Fruit fly (Drosophila melanogaster) whole organism, prepupa: Measurements from ENCODE around the gene CG42832.
A peak's percentile ranks its signal among the peaks of the same experiment; 100 is the strongest.

Experiments used
- Blimp-1 ChIP-seq: fragments of 200-800 bp; sonication (Bioruptor generic); optimal IDR thresholded peaks from 3 replicates; lab custom pipeline; 2017; ENCODE audit warnings: missing biosample characterization, missing genetic modification characterization, mild to moderate bottlenecking, moderate library complexity, missing genetic modification reagents
- CG10631 ChIP-seq: fragments of 200-800 bp; sonication (Bioruptor generic); optimal IDR thresholded peaks from 2 replicates; lab custom pipeline; 2016; ENCODE audit warnings: missing biosample characterization, missing genetic modification characterization
- CG10669 ChIP-seq: fragments of 200-800 bp; sonication (Bioruptor generic); optimal IDR thresholded peaks from 3 replicates; lab custom pipeline; 2018; ENCODE audit warnings: missing biosample characterization, mild to moderate bottlenecking, missing genetic modification characterization, moderate library complexity
- CG11294 ChIP-seq: fragments of 200-800 bp; sonication (Bioruptor generic); IDR thresholded peaks from 2 replicates; pipeline ENCODE4 v1.3.6; 2022; ENCODE audit warnings: missing biosample characterization, missing genetic modification characterization
- CG11902 ChIP-seq: fragments of 200-800 bp; sonication (Bioruptor generic); optimal IDR thresholded peaks from 3 replicates; lab custom pipeline; 2016; ENCODE audit warnings: missing biosample characterization, missing genetic modification characterization
- CG15336 ChIP-seq: fragments of 200-800 bp; sonication (Bioruptor generic); IDR thresholded peaks from 2 replicates; pipeline ENCODE4 v1.3.6; 2022; ENCODE audit warnings: missing biosample characterization, missing genetic modification characterization
- CG1621 ChIP-seq: fragments of 200-800 bp; sonication (Bioruptor generic); optimal IDR thresholded peaks from 3 replicates; lab custom pipeline; 2018; ENCODE audit warnings: missing biosample characterization, mild to moderate bottlenecking, missing genetic modification characterization
- CG6276 ChIP-seq: fragments of 200-800 bp; sonication (Bioruptor generic); optimal IDR thresholded peaks from 2 replicates; lab custom pipeline; 2017; ENCODE audit warnings: missing biosample characterization, mild to moderate bottlenecking, missing genetic modification characterization
- CG6792 ChIP-seq: fragments of 200-800 bp; sonication (Bioruptor generic); optimal IDR thresholded peaks from 3 replicates; lab custom pipeline; 2016; ENCODE audit warnings: missing biosample characterization, missing genetic modification characterization
- CG6808 ChIP-seq: fragments of 200-800 bp; sonication (Bioruptor generic); optimal IDR thresholded peaks from 3 replicates; lab custom pipeline; 2017; ENCODE audit warnings: missing biosample characterization, missing genetic modification characterization, mild to moderate bottlenecking, moderate library complexity, missing genetic modification reagents
- CG7368 ChIP-seq: fragments of 200-800 bp; sonication (Bioruptor generic); optimal IDR thresholded peaks from 3 replicates; lab custom pipeline; 2016; ENCODE audit warnings: missing biosample characterization, missing genetic modification characterization
- CG8119 ChIP-seq: fragments of 200-800 bp; sonication (Bioruptor generic); IDR thresholded peaks from 3 replicates; pipeline ENCODE4 v1.3.6; 2022; ENCODE audit warnings: missing biosample characterization, missing genetic modification characterization
- CG8319 ChIP-seq: fragments of 200-800 bp; sonication (Bioruptor generic); optimal IDR thresholded peaks from 3 replicates; lab custom pipeline; 2016; ENCODE audit warnings: missing biosample characterization, missing genetic modification characterization
- CG8632 ChIP-seq: fragments of 200-800 bp; sonication (Bioruptor generic); optimal IDR thresholded peaks from 3 replicates; lab custom pipeline; 2016; ENCODE audit warnings: missing biosample characterization, missing genetic modification characterization
- Eip75B ChIP-seq: fragments of 200-800 bp; sonication (Bioruptor generic); optimal IDR thresholded peaks from 3 replicates; lab custom pipeline; 2016; ENCODE audit warnings: missing biosample characterization, missing genetic modification characterization
- Eip78C ChIP-seq: fragments of 200-800 bp; sonication (Bioruptor generic); peaks from one replicate; lab custom pipeline; 2016; ENCODE audit warnings: missing biosample characterization, missing genetic modification characterization
- Hr38 ChIP-seq: sonication (Bioruptor generic); optimal IDR thresholded peaks from 2 replicates; lab custom pipeline; 2016; ENCODE audit warnings: missing biosample characterization, missing genetic modification characterization
- Hr39 ChIP-seq: fragments of 200-800 bp; sonication (Bioruptor generic); optimal IDR thresholded peaks from 2 replicates; lab custom pipeline; 2016; ENCODE audit warnings: missing biosample characterization, missing genetic modification characterization
- Met ChIP-seq: fragments of 200-800 bp; sonication (Bioruptor generic); optimal IDR thresholded peaks from 3 replicates; lab custom pipeline; 2016; ENCODE audit warnings: missing biosample characterization, missing genetic modification characterization
- OdsH ChIP-seq: fragments of 200-800 bp; sonication (Bioruptor generic); optimal IDR thresholded peaks from 3 replicates; lab custom pipeline; 2016; ENCODE audit warnings: missing biosample characterization, missing genetic modification characterization
- Sox14 ChIP-seq: fragments of 200-800 bp; sonication (Bioruptor generic); optimal IDR thresholded peaks from 3 replicates; lab custom pipeline; 2016; ENCODE audit warnings: missing biosample characterization, missing genetic modification characterization
- Sox15 ChIP-seq: fragments of 200-800 bp; sonication (Bioruptor generic); optimal IDR thresholded peaks from 3 replicates; lab custom pipeline; 2016; ENCODE audit warnings: missing biosample characterization, missing genetic modification characterization
- acj6 ChIP-seq: fragments of 200-800 bp; sonication (Bioruptor generic); optimal IDR thresholded peaks from 3 replicates; lab custom pipeline; 2016; ENCODE audit warnings: missing biosample characterization, missing genetic modification characterization
- dac ChIP-seq: fragments of 200-800 bp; sonication (Bioruptor generic); optimal IDR thresholded peaks from 2 replicates; lab custom pipeline; 2017; ENCODE audit warnings: missing biosample characterization, mild to moderate bottlenecking, missing genetic modification characterization
- dsx ChIP-seq: fragments of 200-800 bp; optimal IDR thresholded peaks from 3 replicates; lab custom pipeline; 2019; ENCODE audit warnings: missing biosample characterization, mild to moderate bottlenecking, missing genetic modification characterization, moderate library complexity; ENCODE audit not compliant: poor library complexity, severe bottlenecking
- fd85E ChIP-seq: fragments of 200-800 bp; sonication (Bioruptor generic); optimal IDR thresholded peaks from 3 replicates; lab custom pipeline; 2016; ENCODE audit warnings: missing biosample characterization, missing genetic modification characterization
- fkh ChIP-seq: fragments of 200-800 bp; sonication (Bioruptor generic); optimal IDR thresholded peaks from 3 replicates; lab custom pipeline; 2017; ENCODE audit warnings: missing biosample characterization, mild to moderate bottlenecking, missing genetic modification characterization, moderate library complexity
- salr ChIP-seq, 2 experiments: fragments of 200-800 bp; sonication (Bioruptor generic); optimal IDR thresholded peaks; 3 replicates each; lab custom pipeline; 2016 to 2018; ENCODE audit warnings: missing biosample characterization in 2 of 2, missing genetic modification characterization in 2 of 2, mild to moderate bottlenecking in 1 of 2
- ss ChIP-seq, 2 experiments: fragments of 200-800 bp; sonication (Bioruptor generic); optimal IDR thresholded peaks; 2 replicates in 1 of 2; 3 replicates in 1 of 2; lab custom pipeline; 2017 to 2018; ENCODE audit warnings: mild to moderate bottlenecking in 2 of 2, missing biosample characterization in 2 of 2, missing genetic modification characterization in 2 of 2, moderate library complexity in 1 of 2
- svp ChIP-seq: fragments of 200-800 bp; sonication (Bioruptor generic); peaks from one replicate; lab custom pipeline; 2016; ENCODE audit warnings: missing biosample characterization, missing genetic modification characterization
- topi ChIP-seq: fragments of 200-800 bp; sonication (Bioruptor generic); optimal IDR thresholded peaks from 3 replicates; lab custom pipeline; 2016; ENCODE audit warnings: missing biosample characterization, missing genetic modification characterization
- vri ChIP-seq: fragments of 200-800 bp; sonication (Bioruptor generic); optimal IDR thresholded peaks from 3 replicates; lab custom pipeline; 2016; ENCODE audit warnings: missing biosample characterization, mild to moderate bottlenecking, missing genetic modification characterization

CG42832 gene

dm6 chr3L:11602040-11602439, 7.9 kb upstream of the CG42832 start:
- TF ChIP-seq CG1621 (tag; lab: Kevin White, UChicago) (no peak), CG7368 (GFP tag; lab: Kevin White, UChicago) (peak; percentile 72)

- no peak for TF ChIP-seq CG6792 (GFP tag; lab: Kevin White, UChicago)
- no peak for TF ChIP-seq CG11902 (GFP tag; lab: Kevin White, UChicago)
- TF ChIP-seq ss (GFP tag; optimal IDR thresholded peaks at IDR 0.05; lab: Kevin White, UChicago), result no peak
- no peak for TF ChIP-seq Hr39 (GFP tag; lab: Kevin White, UChicago)
- no peak for TF ChIP-seq CG10631
- no peak for TF ChIP-seq CG6808 (GFP tag; lab: Kevin White, UChicago)
- no peak for TF ChIP-seq salr (GFP tag; optimal IDR thresholded peaks at IDR 0.05; lab: Kevin White, UChicago)
Measured at dm6 chr3L:11604227-11604626, 5.7 kb upstream of the CG42832 start.

- TF ChIP-seq Eip78C (peak; percentile 71), Hr38 (no peak), CG1621 (tag; lab: Kevin White, UChicago) (peak; percentile 99), ss (GFP tag; optimal IDR thresholded peaks at IDR 0.05; lab: Kevin White, UChicago) (peak in 1 of 2 experiments; percentile 38), Sox14 (GFP tag; lab: Kevin White, UChicago) (peak; percentile 9), CG15336 (GFP tag; lab: Robert Waterston, UW) (0 out of 2 replicates have a peak, but pooled peaks have one; percentile 44)
- TF ChIP-seq, all 60 proteins: peak for 5
Measured at dm6 chr3L:11609153-11609809, 654 bp upstream of the CG42832 start, which contains the start of gene Duba. Gene Duba (minus strand): TSS chr3L:11609465.

- no peak for TF ChIP-seq CG6792 (GFP tag; lab: Kevin White, UChicago)
- no peak for TF ChIP-seq svp
- no peak for TF ChIP-seq acj6 (GFP tag; lab: Kevin White, UChicago)
- TF ChIP-seq Met (GFP tag; lab: Kevin White, UChicago), result no peak
- no peak for TF ChIP-seq fkh (GFP tag; lab: Kevin White, UChicago)
- TF ChIP-seq OdsH, result no peak
- no peak for TF ChIP-seq CG15336 (GFP tag; lab: Robert Waterston, UW)
- TF ChIP-seq CG8119 (GFP tag; lab: Robert Waterston, UW), result no peak
- TF ChIP-seq Eip75B (GFP tag; lab: Kevin White, UChicago), result no peak
- TF ChIP-seq dsx (GFP tag; lab: Kevin White, UChicago), result no peak
- no peak for TF ChIP-seq topi (GFP tag; lab: Kevin White, UChicago)
- TF ChIP-seq vri, result no peak
- TF ChIP-seq Sox15 (GFP tag; lab: Kevin White, UChicago), result no peak
- no peak for TF ChIP-seq CG8319
- TF ChIP-seq CG6808 (GFP tag; lab: Kevin White, UChicago), result no peak
- no peak for TF ChIP-seq CG6276
- TF ChIP-seq ss (GFP tag; optimal IDR thresholded peaks at IDR 0.05; lab: Kevin White, UChicago), result no peak
- TF ChIP-seq dac (GFP tag; lab: Kevin White, UChicago), result no peak
Measured at dm6 chr3L:11620001-11620400, 10.1 kb downstream of the CG42832 start, which contains the start of gene Muc68Ca. Gene Muc68Ca (minus strand): TSS chr3L:11620101.

DNA sequence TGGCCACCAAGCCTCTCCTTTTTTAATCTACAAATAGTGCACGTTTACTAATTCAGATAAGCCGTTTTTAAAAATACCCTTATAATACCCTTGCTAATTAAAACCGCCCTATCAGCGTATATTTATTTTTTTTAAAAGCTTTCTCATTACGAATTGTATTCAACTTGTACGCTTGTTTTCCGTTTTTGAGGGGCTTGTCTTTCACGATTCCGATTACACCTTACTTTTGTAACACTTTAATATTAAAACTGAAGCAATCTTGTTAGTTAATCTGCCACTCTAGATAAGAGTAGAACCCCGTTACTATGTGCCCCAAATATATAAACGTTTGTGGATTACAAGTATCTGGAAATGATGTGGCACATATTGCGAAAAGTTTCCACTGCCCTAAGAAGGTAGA, 12.8 kb downstream of the CG42832 start:
- TF ChIP-seq CG10669 (no peak), CG11294 (GFP tag; lab: Robert Waterston, UW) (no peak), CG8632 (GFP tag; lab: Kevin White, UChicago) (no peak), CG11902 (GFP tag; lab: Kevin White, UChicago) (no peak), Blimp-1 (GFP tag; lab: Kevin White, UChicago) (no peak), fd85E (GFP tag; lab: Kevin White, UChicago) (no peak)
